Worm (Caenorhabditis elegans): Measurements from ENCODE around the gene lron-7.
A peak's percentile ranks its signal among the peaks of the same experiment; 100 is the strongest.

The lron-7 gene

ce11 chrX:7264591-7265306 is 27.2 kb upstream of the lron-7 start (continued):
- TF ChIP-seq attf-6 (GFP tag; IDR thresholded peaks at IDR 0.05), result no peak
- peak; percentile 69 for TF ChIP-seq madf-10 (tag; optimal IDR thresholded peaks at IDR 0.05)
- peak; percentile 81 for TF ChIP-seq K11D2.4 (GFP tag; IDR thresholded peaks at IDR 0.05)
- TF ChIP-seq rec-8 (tag; optimal IDR thresholded peaks at IDR 0.05), result no peak
- 0 out of 2 replicates have a peak, but pooled peaks have one; percentile 15 for TF ChIP-seq Y53G8AR.9 (GFP tag; conservative IDR thresholded peaks at IDR 0.05)
- TF ChIP-seq F57A8.1 (GFP tag; optimal IDR thresholded peaks at IDR 0.05), result no peak
- no peak for TF ChIP-seq tbx-9 (tag; optimal IDR thresholded peaks at IDR 0.05; ENCODE audit: borderline replicate concordance)
- TF ChIP-seq Y79H2A.3 (GFP tag; conservative IDR thresholded peaks at IDR 0.05), result no peak
- TF ChIP-seq cebp-2 (GFP tag; IDR thresholded peaks at IDR 0.05), result no peak
- peak; percentile 88 for TF ChIP-seq ztf-26 (tag; optimal IDR thresholded peaks at IDR 0.05)
- TF ChIP-seq aptf-3 (GFP tag; IDR thresholded peaks at IDR 0.05), result no peak
- peak; percentile 7 for TF ChIP-seq mes-4 (tag; optimal IDR thresholded peaks at IDR 0.05)
- TF ChIP-seq hlh-12 (tag; optimal IDR thresholded peaks at IDR 0.05), result no peak
- peak; percentile 96 for TF ChIP-seq K12H6.12 (tag; optimal IDR thresholded peaks at IDR 0.05)
- no peak for TF ChIP-seq nfya-2 (GFP tag; IDR thresholded peaks at IDR 0.05)
- TF ChIP-seq pbrm-1 (GFP tag; IDR thresholded peaks at IDR 0.05), result peak; percentile 76

ce11 chrX:7265348-7265747 is 26.6 kb upstream of the lron-7 start, which contains the start of gene F46H5.2:
Gene F46H5.2, plus strand, starts transcription at chrX:7265648.
- TF ChIP-seq xnd-1 (tag; optimal IDR thresholded peaks at IDR 0.05), result no peak
- peak; percentile 1; the same call in 1 of the 2 replicates for TF ChIP-seq zfh-2 (GFP tag; conservative IDR thresholded peaks at IDR 0.05)

ce11 chrX:7268965-7269364 is 23.0 kb upstream of the lron-7 start:
- TF ChIP-seq egrh-3 (GFP tag; IDR thresholded peaks at IDR 0.05) (peak; percentile 79), zfh-2 (GFP tag; conservative IDR thresholded peaks at IDR 0.05) (peak; percentile 89), unc-130 (GFP tag; optimal IDR thresholded peaks at IDR 0.05) (no peak), cebp-2 (GFP tag; IDR thresholded peaks at IDR 0.05) (0 out of 2 replicates have a peak, but pooled peaks have one; percentile 24)

- TF ChIP-seq B0019.2 (GFP tag; conservative IDR thresholded peaks at IDR 0.05) (no peak), hsf-1 (GFP tag; IDR thresholded peaks at IDR 0.05) (no peak), F37B4.10 (GFP tag; IDR thresholded peaks at IDR 0.05) (no peak), let-607 (tag; optimal IDR thresholded peaks at IDR 0.05) (no peak), ztf-26 (tag; optimal IDR thresholded peaks at IDR 0.05) (no peak), chd-7 (tag; optimal IDR thresholded peaks at IDR 0.05) (no peak), madf-3 (GFP tag; IDR thresholded peaks at IDR 0.05) (no peak), F22D6.2 (tag; optimal IDR thresholded peaks at IDR 0.05) (no peak), attf-5 (GFP tag; optimal IDR thresholded peaks at IDR 0.05) (no peak), ztf-25 (GFP tag; IDR thresholded peaks at IDR 0.05) (no peak), aptf-2 (GFP tag; conservative IDR thresholded peaks at IDR 0.05) (no peak)
These were observed 22.6 kb upstream of the lron-7 start, which contains the start of gene grd-7 for ce11 chrX:7269379-7269778. Gene grd-7, minus strand, starts transcription at chrX:7269479.

- no peak for TF ChIP-seq lag-1 (GFP tag; IDR thresholded peaks at IDR 0.05)
- no peak for TF ChIP-seq tlf-1 (GFP tag; optimal IDR thresholded peaks at IDR 0.05)
- TF ChIP-seq Y53G8AR.9 (GFP tag; conservative IDR thresholded peaks at IDR 0.05), result no peak
- no peak for TF ChIP-seq nfya-1 (tag; optimal IDR thresholded peaks at IDR 0.05; ENCODE audit: borderline replicate concordance, insufficient read depth)
- no peak for TF ChIP-seq ztf-18 (tag; optimal IDR thresholded peaks at IDR 0.05)
- no peak for TF ChIP-seq attf-3 (GFP tag; conservative IDR thresholded peaks at IDR 0.05)
- TF ChIP-seq snpc-1.3 (tag; optimal IDR thresholded peaks at IDR 0.05; ENCODE audit: insufficient read depth), result no peak
- no peak for TF ChIP-seq F57C9.4 (tag; optimal IDR thresholded peaks at IDR 0.05)
- no peak for TF ChIP-seq ceh-27 (GFP tag; optimal IDR thresholded peaks at IDR 0.05)
- no peak for TF ChIP-seq lsy-27 (tag; optimal IDR thresholded peaks at IDR 0.05; ENCODE audit: borderline replicate concordance, insufficient read depth)
- no peak for TF ChIP-seq bed-1 (GFP tag; IDR thresholded peaks at IDR 0.05)
- TF ChIP-seq zfh-2 (GFP tag; conservative IDR thresholded peaks at IDR 0.05), result no peak
- no peak for TF ChIP-seq nhr-90 (tag; optimal IDR thresholded peaks at IDR 0.05)
- TF ChIP-seq Y79H2A.3 (GFP tag; conservative IDR thresholded peaks at IDR 0.05), result no peak
These were observed 20.0 kb upstream of the lron-7 start, which contains the start of gene F46H5.11 for ce11 chrX:7271968-7272367. Gene F46H5.11, minus strand, starts transcription at chrX:7272068.
